Worm (Caenorhabditis elegans) whole organism, L1 larva: ENCODE measurements around the gene C13F10.5.

Source experiments
- C34B4.2 ChIP-seq: sonication (generic microtip); optimal IDR thresholded peaks from 2 replicates; lab custom pipeline; 2017; ENCODE audit warnings: mild to moderate bottlenecking, missing genetic modification characterization, missing compliant biosample characterization
- alr-1 ChIP-seq: fragments of 200-800 bp; sonication (Bioruptor generic); optimal IDR thresholded peaks from 2 replicates; lab custom pipeline; 2018; ENCODE audit warnings: borderline replicate concordance, mild to moderate bottlenecking, missing genetic modification characterization, missing compliant biosample characterization
- aly-2 ChIP-seq: fragments of 150-350 bp; optimal IDR thresholded peaks from 2 replicates; lab custom pipeline; 2014; ENCODE audit warnings: missing biosample characterization, missing genetic modification characterization
- ceh-63 ChIP-seq: fragments of 200-800 bp; sonication (Bioruptor generic); optimal IDR thresholded peaks from 2 replicates; lab custom pipeline; 2018; ENCODE audit warnings: mild to moderate bottlenecking, missing genetic modification characterization, missing compliant biosample characterization
- ceh-8 ChIP-seq: fragments of 200-800 bp; sonication (Bioruptor generic); optimal IDR thresholded peaks from 2 replicates; lab custom pipeline; 2018; ENCODE audit warnings: mild to moderate bottlenecking, missing genetic modification characterization, moderate library complexity, missing compliant biosample characterization
- ceh-82 ChIP-seq, 3 experiments: fragments of 150-350 bp in 1 of 3; sonication (generic microtip) in 2 of 3; optimal IDR thresholded peaks; 2 replicates each; lab custom pipeline; 2014 to 2017; ENCODE audit warnings: missing biosample characterization in 3 of 3, missing genetic modification characterization in 3 of 3
- ces-1 ChIP-seq: fragments of 150-350 bp; optimal IDR thresholded peaks from 2 replicates; lab custom pipeline; 2014; ENCODE audit warnings: missing biosample characterization, missing genetic modification reagents, missing genetic modification characterization
- dsc-1 ChIP-seq: sonication (generic microtip); optimal IDR thresholded peaks from 2 replicates; lab custom pipeline; 2016; ENCODE audit warnings: mild to moderate bottlenecking, missing genetic modification characterization, missing compliant biosample characterization
- efl-1 ChIP-seq, 4 experiments: fragments of 150-350 bp; optimal IDR thresholded peaks in 3 of 4; peaks in 1 of 4; 1 replicate in 1 of 4; 2 replicates in 3 of 4; lab custom pipeline; 2014; ENCODE audit warnings: missing biosample characterization in 2 of 4, missing genetic modification characterization in 2 of 4, missing genetic modification reagents in 2 of 4
- efl-3 ChIP-seq: fragments of 200-800 bp; sonication (Bioruptor generic); optimal IDR thresholded peaks from 2 replicates; lab custom pipeline; 2018; ENCODE audit warnings: mild to moderate bottlenecking, missing genetic modification characterization, missing compliant biosample characterization
- egl-27 ChIP-seq, 2 experiments: fragments of 150-350 bp in 1 of 2; sonication (generic microtip); optimal IDR thresholded peaks; 3 replicates each; lab custom pipeline; 2017 to 2018; ENCODE audit warnings: missing biosample characterization in 2 of 2, missing genetic modification characterization in 2 of 2, missing genetic modification reagents in 2 of 2
- elt-2 ChIP-seq: sonication (generic microtip); optimal IDR thresholded peaks from 2 replicates; lab custom pipeline; 2016; ENCODE audit warnings: missing genetic modification characterization, mild to moderate bottlenecking, inconsistent platforms, missing compliant biosample characterization, missing genetic modification reagents
- elt-3 ChIP-seq, 6 experiments: fragments of 150-350 bp in 1 of 6; sonication (generic microtip); optimal IDR thresholded peaks; 2 replicates each; lab custom pipeline; 2017 to 2018; ENCODE audit warnings: missing biosample characterization in 6 of 6, missing genetic modification characterization in 6 of 6, inconsistent platforms in 1 of 6
- fkh-10 ChIP-seq: sonication (generic microtip); optimal IDR thresholded peaks from 2 replicates; lab custom pipeline; 2017; ENCODE audit warnings: missing biosample characterization, missing genetic modification reagents, missing genetic modification characterization
- fkh-4 ChIP-seq: sonication (generic microtip); optimal IDR thresholded peaks from 2 replicates; lab custom pipeline; 2016; ENCODE audit warnings: missing compliant biosample characterization, missing genetic modification characterization, borderline replicate concordance
- fkh-8 ChIP-seq: sonication (generic microtip); optimal IDR thresholded peaks from 2 replicates; lab custom pipeline; 2016; ENCODE audit warnings: mild to moderate bottlenecking, missing genetic modification characterization, missing compliant biosample characterization
- fos-1 ChIP-seq: fragments of 150-350 bp; optimal IDR thresholded peaks from 2 replicates; lab custom pipeline; 2014; ENCODE audit warnings: missing biosample characterization, missing genetic modification characterization
- grh-1 ChIP-seq: fragments of 200-800 bp; sonication (Bioruptor generic); IDR thresholded peaks from 2 replicates; pipeline ENCODE4 v1.3.6; 2022; ENCODE audit warnings: missing genetic modification reagents, missing genetic modification characterization, missing compliant biosample characterization
- hpl-2 ChIP-seq: fragments of 150-350 bp; optimal IDR thresholded peaks from 2 replicates; lab custom pipeline; 2014; ENCODE audit warnings: missing biosample characterization, missing genetic modification reagents, missing genetic modification characterization
- irx-1 ChIP-seq: sonication (generic microtip); optimal IDR thresholded peaks from 2 replicates; lab custom pipeline; 2016; ENCODE audit warnings: missing genetic modification characterization, missing compliant biosample characterization
- jun-1 ChIP-seq: fragments of 150-350 bp; optimal IDR thresholded peaks from 2 replicates; lab custom pipeline; 2014; ENCODE audit warnings: missing biosample characterization, missing genetic modification reagents, missing genetic modification characterization
- lsy-2 ChIP-seq, 2 experiments: fragments of 150-350 bp; optimal IDR thresholded peaks; 2 replicates each; lab custom pipeline; 2014; ENCODE audit warnings: missing biosample characterization in 2 of 2, missing genetic modification characterization in 2 of 2
- mdl-1 ChIP-seq, 2 experiments: fragments of 150-350 bp; optimal IDR thresholded peaks; 2 replicates each; lab custom pipeline; 2014 to 2017; ENCODE audit warnings: missing biosample characterization in 2 of 2, missing genetic modification characterization in 2 of 2, inconsistent platforms in 1 of 2
- nhr-11 ChIP-seq: fragments of 150-350 bp; optimal IDR thresholded peaks from 2 replicates; lab custom pipeline; 2014; ENCODE audit warnings: missing biosample characterization, missing genetic modification characterization
- nhr-12 ChIP-seq: sonication (generic microtip); optimal IDR thresholded peaks from 2 replicates; lab custom pipeline; 2017; ENCODE audit warnings: missing biosample characterization, missing genetic modification characterization
- nhr-237 ChIP-seq: fragments of 150-350 bp; optimal IDR thresholded peaks from 2 replicates; lab custom pipeline; 2014; ENCODE audit warnings: missing biosample characterization, missing genetic modification characterization
- nhr-28 ChIP-seq: fragments of 150-350 bp; optimal IDR thresholded peaks from 2 replicates; lab custom pipeline; 2014; ENCODE audit warnings: missing biosample characterization, missing genetic modification characterization
- nhr-71 ChIP-seq: sonication (generic microtip); optimal IDR thresholded peaks from 2 replicates; lab custom pipeline; 2016; ENCODE audit warnings: mild to moderate bottlenecking, missing genetic modification characterization, moderate library complexity, missing compliant biosample characterization
- nhr-76 ChIP-seq: sonication (generic microtip); optimal IDR thresholded peaks from 2 replicates; lab custom pipeline; 2017; ENCODE audit warnings: missing biosample characterization, missing genetic modification characterization
- nhr-84 ChIP-seq: sonication (generic microtip); optimal IDR thresholded peaks from 2 replicates; lab custom pipeline; 2017; ENCODE audit warnings: missing biosample characterization, missing genetic modification characterization
- nhr-90 ChIP-seq: sonication (generic microtip); optimal IDR thresholded peaks from 2 replicates; lab custom pipeline; 2016; ENCODE audit warnings: mild to moderate bottlenecking, missing genetic modification characterization, missing compliant biosample characterization; ENCODE audit not compliant: poor library complexity
- pag-3 ChIP-seq: sonication (generic microtip); optimal IDR thresholded peaks from 2 replicates; lab custom pipeline; 2017; ENCODE audit warnings: missing genetic modification characterization, mild to moderate bottlenecking, missing compliant biosample characterization, antibody characterized with exemption, borderline replicate concordance; ENCODE audit not compliant: insufficient read depth
- pax-3 ChIP-seq: fragments of 200-800 bp; sonication (Bioruptor generic); optimal IDR thresholded peaks from 2 replicates; lab custom pipeline; 2018; ENCODE audit warnings: mild to moderate bottlenecking, missing genetic modification characterization, moderate library complexity, missing compliant biosample characterization
- pqm-1 ChIP-seq: sonication (generic microtip); optimal IDR thresholded peaks from 3 replicates; lab custom pipeline; 2017; ENCODE audit warnings: missing biosample characterization, missing genetic modification characterization
- rnt-1 ChIP-seq: sonication (generic microtip); optimal IDR thresholded peaks from 2 replicates; lab custom pipeline; 2016; ENCODE audit warnings: mild to moderate bottlenecking, missing genetic modification characterization, moderate library complexity, missing compliant biosample characterization
- snpc-4 ChIP-seq: fragments of 150-350 bp; optimal IDR thresholded peaks from 2 replicates; lab custom pipeline; 2014; ENCODE audit warnings: missing biosample characterization, missing genetic modification characterization
- swsn-7 ChIP-seq: sonication (generic microtip); optimal IDR thresholded peaks from 2 replicates; lab custom pipeline; 2016; ENCODE audit warnings: missing genetic modification characterization, missing compliant biosample characterization
- tbx-2 ChIP-seq: sonication (generic microtip); optimal IDR thresholded peaks from 2 replicates; lab custom pipeline; 2016; ENCODE audit warnings: missing genetic modification characterization, missing compliant biosample characterization
- unc-30 ChIP-seq: sonication (generic microtip); optimal IDR thresholded peaks from 2 replicates; lab custom pipeline; 2017; ENCODE audit warnings: missing biosample characterization, missing genetic modification characterization
- unc-62 ChIP-seq: fragments of 150-350 bp; optimal IDR thresholded peaks from 2 replicates; lab custom pipeline; 2014; ENCODE audit warnings: missing biosample characterization, missing genetic modification reagents, missing genetic modification characterization
- unc-86 ChIP-seq: sonication (generic microtip); optimal IDR thresholded peaks from 2 replicates; lab custom pipeline; 2016; ENCODE audit warnings: missing genetic modification characterization, missing compliant biosample characterization
- unc-98 ChIP-seq: fragments of 200-800 bp; sonication (Bioruptor generic); IDR thresholded peaks from 2 replicates; pipeline ENCODE4 v1.3.6; 2022; ENCODE audit warnings: missing genetic modification characterization, missing compliant biosample characterization
- xbp-1 ChIP-seq: sonication (generic microtip); optimal IDR thresholded peaks from 2 replicates; lab custom pipeline; 2016; ENCODE audit warnings: missing genetic modification characterization, missing compliant biosample characterization
- ztf-11 ChIP-seq, 2 experiments: sonication (generic microtip); optimal IDR thresholded peaks; 2 replicates each; lab custom pipeline; 2016 to 2017; ENCODE audit warnings: missing genetic modification characterization in 2 of 2, missing biosample characterization in 1 of 2, missing compliant biosample characterization in 1 of 2

Gene C13F10.5

DNA sequence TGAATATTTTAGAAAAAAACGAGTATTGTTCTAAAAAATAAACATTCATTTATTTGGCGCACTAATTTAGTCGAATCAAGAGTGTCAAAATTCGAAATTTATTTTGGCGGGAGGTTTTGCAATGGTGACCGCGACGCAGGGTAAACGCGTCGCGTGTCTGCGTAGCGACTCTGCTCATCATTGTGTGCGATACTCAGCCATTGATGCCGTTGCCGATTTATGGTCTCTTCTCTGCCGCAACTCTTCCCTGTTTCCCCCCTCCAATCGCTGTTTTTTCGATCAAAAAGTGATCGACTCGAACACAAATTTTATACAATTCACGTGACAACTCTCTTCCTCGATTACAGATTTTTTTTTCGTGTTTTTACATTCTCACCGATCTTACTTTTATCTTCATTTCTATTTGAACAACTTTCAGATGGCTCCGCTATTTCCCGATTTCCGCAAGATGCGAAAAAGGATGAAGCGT lies 22.4 kb downstream of the C13F10.5 start, which contains the start of gene F09G2.2 (continued):
- TF ChIP-seq ceh-63 (GFP tag; lab: Kevin White, UChicago) (no peak), tbx-2 (peak; percentile 91), aly-2 (tag; lab: Kevin White, UChicago) (peak; percentile 46), elt-3 (tag; optimal IDR thresholded peaks at IDR 0.05; lab: Kevin White, UChicago) (peak in 4 of 6 experiments; percentile 14 to 93 (median 68)), efl-1 (optimal IDR thresholded peaks at IDR 0.05; lab: Kevin White, UChicago) (peak; percentile 91), efl-1 (GFP tag; optimal IDR thresholded peaks at IDR 0.05 in 1 of 2; lab: Kevin White, UChicago) (peak; percentile 89 to 99), fkh-10 (GFP tag; lab: Kevin White, UChicago) (peak; percentile 44), elt-2 (peak; percentile 78), ztf-11 (tag; optimal IDR thresholded peaks at IDR 0.05; lab: Kevin White, UChicago) (peak in 1 of 2 experiments; percentile 75), egl-27 (tag; optimal IDR thresholded peaks at IDR 0.05; lab: Kevin White, UChicago) (no peak), unc-62 (GFP tag; lab: Kevin White, UChicago) (no peak), fkh-4 (tag; lab: Kevin White, UChicago) (no peak), irx-1 (peak; percentile 82), nhr-71 (tag; lab: Kevin White, UChicago) (peak; percentile 95), rnt-1 (peak; percentile 92), nhr-90 (tag; lab: Kevin White, UChicago) (peak; percentile 92), pag-3 (tag; lab: Kevin White, UChicago) (peak; percentile 44), nhr-76 (tag; lab: Kevin White, UChicago) (no peak), unc-30 (no peak), pax-3 (tag; lab: Kevin White, UChicago) (peak; percentile 60), ces-1 (GFP tag; lab: Kevin White, UChicago) (no peak), fkh-8 (tag; lab: Kevin White, UChicago) (peak; percentile 90), dsc-1 (tag; lab: Kevin White, UChicago) (peak; percentile 82), snpc-4 (tag; lab: Kevin White, UChicago) (peak; percentile 62), alr-1 (tag; lab: Kevin White, UChicago) (no peak), hpl-2 (peak; percentile 52), nhr-237 (tag; lab: Kevin White, UChicago) (peak; percentile 79), unc-98 (peak; percentile 66; the same call in 1 of the 2 replicates), ceh-8 (peak; percentile 72), nhr-84 (tag; lab: Kevin White, UChicago) (no peak), swsn-7 (tag; lab: Kevin White, UChicago) (peak; percentile 93), grh-1 (GFP tag; lab: Robert Waterston, UW) (peak; percentile 87), jun-1 (peak; percentile 89), unc-86 (tag; lab: Kevin White, UChicago) (peak; percentile 83), xbp-1 (tag; lab: Kevin White, UChicago) (peak; percentile 94), C34B4.2 (tag; lab: Kevin White, UChicago) (no peak), nhr-11 (tag; lab: Kevin White, UChicago) (peak; percentile 10), lsy-2 (tag; optimal IDR thresholded peaks at IDR 0.05; lab: Kevin White, UChicago) (peak; percentile 90 to 95), ceh-82 (tag; optimal IDR thresholded peaks at IDR 0.05; lab: Kevin White, UChicago) (peak; percentile 92 to 94 (median 93)), nhr-28 (tag; lab: Kevin White, UChicago) (no peak), mdl-1 (tag; optimal IDR thresholded peaks at IDR 0.05; lab: Kevin White, UChicago) (peak in 1 of 2 experiments; percentile 90), efl-3 (GFP tag; lab: Kevin White, UChicago) (no peak), fos-1 (peak; percentile 83), pqm-1 (tag; lab: Kevin White, UChicago) (no peak), nhr-12 (no peak)
